Worm (Caenorhabditis elegans) whole organism, L4 larva: ENCODE measurements around the gene Y54G2A.52.

Experiments used
- F49E8.2 ChIP-seq: sonication (generic microtip); optimal IDR thresholded peaks from 2 replicates; lab custom pipeline; 2016; ENCODE audit warnings: missing compliant biosample characterization, mild to moderate bottlenecking, missing genetic modification characterization, borderline replicate concordance
- ctbp-1 ChIP-seq: fragments of 200-800 bp; sonication (Bioruptor generic); IDR thresholded peaks from 2 replicates; pipeline ENCODE4 v1.3.6; 2022; ENCODE audit warnings: missing genetic modification reagents, missing genetic modification characterization, missing compliant biosample characterization
- nhr-25 ChIP-seq: sonication (generic microtip); optimal IDR thresholded peaks from 2 replicates; lab custom pipeline; 2017; ENCODE audit warnings: missing genetic modification characterization, mild to moderate bottlenecking, missing compliant biosample characterization, antibody characterized with exemption, moderate library complexity, borderline replicate concordance; ENCODE audit not compliant: insufficient read depth

DNA sequence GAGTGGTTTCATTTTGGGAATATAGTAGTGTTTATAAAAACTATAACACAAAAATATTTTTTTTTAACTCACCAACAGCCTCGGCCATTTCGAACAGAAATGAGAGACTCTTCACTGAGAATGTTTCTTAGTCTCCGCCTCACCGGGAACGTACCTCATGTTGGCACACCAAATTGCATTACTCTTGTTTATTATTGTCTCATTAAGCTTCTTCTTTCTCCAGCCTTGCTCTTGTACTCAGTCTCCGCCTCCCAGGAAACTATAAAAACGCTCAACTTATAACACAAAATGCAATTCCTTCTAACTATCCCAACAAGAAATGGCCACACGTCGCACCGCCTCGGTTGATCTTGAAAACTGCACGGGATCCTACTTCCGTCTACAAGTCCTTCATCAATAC lies 34.1 kb upstream of the Y54G2A.52 start, which contains the start of the genes Y54G2A.48 and pudl-1:
- TF ChIP-seq ctbp-1 (no peak), F49E8.2 (tag; lab: Kevin White, UChicago) (no peak), nhr-25 (tag; lab: Kevin White, UChicago) (no peak)
